Worm (Caenorhabditis elegans) whole organism, L1 larva: ENCODE measurements around the gene F08G2.5.
A peak's percentile ranks its signal among the peaks of the same experiment; 100 is the strongest.

ENCODE experiments used
- aha-1 ChIP-seq: fragments of 150-350 bp; optimal IDR thresholded peaks from 2 replicates; lab custom pipeline; 2014; ENCODE audit warnings: missing biosample characterization, missing genetic modification characterization
- blmp-1 ChIP-seq: fragments of 150-350 bp; optimal IDR thresholded peaks from 2 replicates; lab custom pipeline; 2014; ENCODE audit warnings: missing biosample characterization, missing genetic modification characterization
- ceh-90 ChIP-seq: sonication (generic microtip); optimal IDR thresholded peaks from 2 replicates; lab custom pipeline; 2016; ENCODE audit warnings: missing genetic modification characterization, missing compliant biosample characterization
- dpl-1 ChIP-seq, 3 experiments: fragments of 150-350 bp in 2 of 3; sonication (generic microtip) in 1 of 3; optimal IDR thresholded peaks; 2 replicates each; lab custom pipeline; 2014 to 2017; ENCODE audit warnings: missing biosample characterization in 3 of 3, missing genetic modification characterization in 3 of 3, missing genetic modification reagents in 3 of 3
- efl-1 ChIP-seq, 4 experiments: fragments of 150-350 bp; optimal IDR thresholded peaks in 3 of 4; peaks in 1 of 4; 1 replicate in 1 of 4; 2 replicates in 3 of 4; lab custom pipeline; 2014; ENCODE audit warnings: missing biosample characterization in 2 of 4, missing genetic modification characterization in 2 of 4, missing genetic modification reagents in 2 of 4
- elt-2 ChIP-seq: sonication (generic microtip); optimal IDR thresholded peaks from 2 replicates; lab custom pipeline; 2016; ENCODE audit warnings: missing genetic modification characterization, mild to moderate bottlenecking, inconsistent platforms, missing compliant biosample characterization, missing genetic modification reagents
- elt-3 ChIP-seq, 6 experiments: fragments of 150-350 bp in 1 of 6; sonication (generic microtip); optimal IDR thresholded peaks; 2 replicates each; lab custom pipeline; 2017 to 2018; ENCODE audit warnings: missing biosample characterization in 6 of 6, missing genetic modification characterization in 6 of 6, inconsistent platforms in 1 of 6
- ets-5 ChIP-seq: fragments of 200-800 bp; sonication (Bioruptor generic); IDR thresholded peaks from 2 replicates; pipeline ENCODE4 v1.3.6; 2022; ENCODE audit warnings: missing genetic modification characterization, missing compliant biosample characterization
- fkh-4 ChIP-seq: sonication (generic microtip); optimal IDR thresholded peaks from 2 replicates; lab custom pipeline; 2016; ENCODE audit warnings: missing compliant biosample characterization, missing genetic modification characterization, borderline replicate concordance
- grh-1 ChIP-seq: fragments of 200-800 bp; sonication (Bioruptor generic); IDR thresholded peaks from 2 replicates; pipeline ENCODE4 v1.3.6; 2022; ENCODE audit warnings: missing genetic modification reagents, missing genetic modification characterization, missing compliant biosample characterization
- jun-1 ChIP-seq: fragments of 150-350 bp; optimal IDR thresholded peaks from 2 replicates; lab custom pipeline; 2014; ENCODE audit warnings: missing biosample characterization, missing genetic modification reagents, missing genetic modification characterization
- lin-35 ChIP-seq, 2 experiments: fragments of 150-350 bp; optimal IDR thresholded peaks; 2 replicates each; lab custom pipeline; 2014; ENCODE audit warnings: missing biosample characterization in 2 of 2, missing genetic modification characterization in 2 of 2, missing genetic modification reagents in 2 of 2
- mab-9 ChIP-seq: fragments of 200-800 bp; sonication (Bioruptor generic); IDR thresholded peaks from 2 replicates; pipeline ENCODE4 v1.3.6; 2022; ENCODE audit warnings: missing genetic modification reagents, missing genetic modification characterization, missing compliant biosample characterization
- mdl-1 ChIP-seq, 2 experiments: fragments of 150-350 bp; optimal IDR thresholded peaks; 2 replicates each; lab custom pipeline; 2014 to 2017; ENCODE audit warnings: missing biosample characterization in 2 of 2, missing genetic modification characterization in 2 of 2, inconsistent platforms in 1 of 2
- mef-2 ChIP-seq: fragments of 150-350 bp; optimal IDR thresholded peaks from 2 replicates; lab custom pipeline; 2014; ENCODE audit warnings: missing biosample characterization, missing genetic modification characterization
- nhr-11 ChIP-seq: fragments of 150-350 bp; optimal IDR thresholded peaks from 2 replicates; lab custom pipeline; 2014; ENCODE audit warnings: missing biosample characterization, missing genetic modification characterization
- nhr-19 ChIP-seq: fragments of 200-800 bp; sonication (Bioruptor generic); conservative IDR thresholded peaks from 2 replicates; pipeline ENCODE4 v1.3.6; 2022; ENCODE audit warnings: missing genetic modification characterization, missing compliant biosample characterization
- nhr-20 ChIP-seq: sonication (generic microtip); optimal IDR thresholded peaks from 2 replicates; lab custom pipeline; 2016; ENCODE audit warnings: mild to moderate bottlenecking, missing genetic modification characterization, missing compliant biosample characterization
- nhr-47 ChIP-seq: sonication (generic microtip); optimal IDR thresholded peaks from 2 replicates; lab custom pipeline; 2016; ENCODE audit warnings: mild to moderate bottlenecking, missing genetic modification characterization, moderate library complexity, missing compliant biosample characterization
- nhr-71 ChIP-seq: sonication (generic microtip); optimal IDR thresholded peaks from 2 replicates; lab custom pipeline; 2016; ENCODE audit warnings: mild to moderate bottlenecking, missing genetic modification characterization, moderate library complexity, missing compliant biosample characterization
- nhr-76 ChIP-seq: sonication (generic microtip); optimal IDR thresholded peaks from 2 replicates; lab custom pipeline; 2017; ENCODE audit warnings: missing biosample characterization, missing genetic modification characterization
- nhr-77 ChIP-seq: fragments of 150-350 bp; optimal IDR thresholded peaks from 2 replicates; lab custom pipeline; 2014; ENCODE audit warnings: missing biosample characterization, missing genetic modification characterization
- nhr-85 ChIP-seq: sonication (generic microtip); peaks from one replicate; lab custom pipeline; 2016; ENCODE audit warnings: missing genetic modification characterization, inconsistent platforms, missing compliant biosample characterization
- nhr-90 ChIP-seq: sonication (generic microtip); optimal IDR thresholded peaks from 2 replicates; lab custom pipeline; 2016; ENCODE audit warnings: mild to moderate bottlenecking, missing genetic modification characterization, missing compliant biosample characterization; ENCODE audit not compliant: poor library complexity
- pax-3 ChIP-seq: fragments of 200-800 bp; sonication (Bioruptor generic); optimal IDR thresholded peaks from 2 replicates; lab custom pipeline; 2018; ENCODE audit warnings: mild to moderate bottlenecking, missing genetic modification characterization, moderate library complexity, missing compliant biosample characterization
- skn-1 ChIP-seq: fragments of 150-350 bp; optimal IDR thresholded peaks from 2 replicates; lab custom pipeline; 2014; ENCODE audit warnings: missing biosample characterization, missing genetic modification characterization
- snpc-4 ChIP-seq: fragments of 150-350 bp; optimal IDR thresholded peaks from 2 replicates; lab custom pipeline; 2014; ENCODE audit warnings: missing biosample characterization, missing genetic modification characterization
- snu-23 ChIP-seq: sonication (generic microtip); optimal IDR thresholded peaks from 2 replicates; lab custom pipeline; 2016; ENCODE audit warnings: missing genetic modification characterization, missing compliant biosample characterization
- sptf-1 ChIP-seq: fragments of 150-350 bp; optimal IDR thresholded peaks from 2 replicates; lab custom pipeline; 2014; ENCODE audit warnings: missing biosample characterization, missing genetic modification characterization
- sup-37 ChIP-seq: fragments of 200-800 bp; sonication (Bioruptor generic); optimal IDR thresholded peaks from 2 replicates; lab custom pipeline; 2018; ENCODE audit warnings: mild to moderate bottlenecking, missing genetic modification characterization, missing compliant biosample characterization
- tlp-1 ChIP-seq: fragments of 150-350 bp; optimal IDR thresholded peaks from 2 replicates; lab custom pipeline; 2014; ENCODE audit warnings: missing biosample characterization, missing genetic modification characterization
- unc-30 ChIP-seq: sonication (generic microtip); optimal IDR thresholded peaks from 2 replicates; lab custom pipeline; 2017; ENCODE audit warnings: missing biosample characterization, missing genetic modification characterization
- unc-98 ChIP-seq: fragments of 200-800 bp; sonication (Bioruptor generic); IDR thresholded peaks from 2 replicates; pipeline ENCODE4 v1.3.6; 2022; ENCODE audit warnings: missing genetic modification characterization, missing compliant biosample characterization
- vab-15 ChIP-seq: sonication (generic microtip); optimal IDR thresholded peaks from 2 replicates; lab custom pipeline; 2017; ENCODE audit warnings: missing genotype, mild to moderate bottlenecking, missing genetic modification characterization, missing compliant biosample characterization
- zip-4 ChIP-seq: fragments of 200-800 bp; sonication (Bioruptor generic); optimal IDR thresholded peaks from 2 replicates; lab custom pipeline; 2018; ENCODE audit warnings: mild to moderate bottlenecking, missing genetic modification characterization, moderate library complexity, missing compliant biosample characterization

Gene F08G2.5

ce11 chrII:13860900-13861299 is 27.5 kb upstream of the F08G2.5 start:
- TF ChIP-seq sptf-1 (tag; lab: Kevin White, UChicago) (no peak), nhr-20 (tag; lab: Kevin White, UChicago) (no peak), elt-2 (peak; percentile 51), efl-1 (optimal IDR thresholded peaks at IDR 0.05; lab: Kevin White, UChicago) (no peak), efl-1 (GFP tag; optimal IDR thresholded peaks at IDR 0.05 in 1 of 2; lab: Kevin White, UChicago) (peak in 1 of 2 experiments; percentile 86), lin-35 (GFP tag; optimal IDR thresholded peaks at IDR 0.05; lab: Kevin White, UChicago) (peak in 1 of 2 experiments; percentile 38), nhr-85 (tag; lab: Kevin White, UChicago) (peak; percentile 50), mdl-1 (tag; optimal IDR thresholded peaks at IDR 0.05; lab: Kevin White, UChicago) (peak in 1 of 2 experiments; percentile 14)

ce11 chrII:13859847-13860246 is 26.4 kb upstream of the F08G2.5 start:
- TF ChIP-seq efl-1 (optimal IDR thresholded peaks at IDR 0.05; lab: Kevin White, UChicago) = no peak
- TF ChIP-seq efl-1 (GFP tag; optimal IDR thresholded peaks at IDR 0.05 in 1 of 2; lab: Kevin White, UChicago) = peak in 1 of 2 experiments; percentile 80
- TF ChIP-seq jun-1 (tag; lab: Kevin White, UChicago) = peak; percentile 40
- TF ChIP-seq elt-2 = peak; percentile 16
- TF ChIP-seq ets-5 (GFP tag; lab: Robert Waterston, UW) = no peak

- TF ChIP-seq efl-1 (optimal IDR thresholded peaks at IDR 0.05; lab: Kevin White, UChicago) (no peak), efl-1 (GFP tag; optimal IDR thresholded peaks at IDR 0.05 in 1 of 2; lab: Kevin White, UChicago) (peak in 1 of 2 experiments; percentile 40), nhr-85 (tag; lab: Kevin White, UChicago) (peak; percentile 19), skn-1 (tag; lab: Kevin White, UChicago) (no peak)
- TF ChIP-seq, all 84 proteins: peak for 2
Measured at ce11 chrII:13858352-13858751, 24.9 kb upstream of the F08G2.5 start.

ce11 chrII:13855352-13855751 is 21.9 kb upstream of the F08G2.5 start:
- TF ChIP-seq tlp-1 (tag; lab: Kevin White, UChicago) (no peak), skn-1 (tag; lab: Kevin White, UChicago) (no peak), aha-1 (tag; lab: Kevin White, UChicago) (no peak), mab-9 (GFP tag; lab: Robert Waterston, UW) (no peak), nhr-85 (tag; lab: Kevin White, UChicago) (no peak), grh-1 (GFP tag; lab: Robert Waterston, UW) (no peak), blmp-1 (no peak), ceh-90 (no peak), zip-4 (GFP tag; lab: Kevin White, UChicago) (no peak), ets-5 (GFP tag; lab: Robert Waterston, UW) (no peak)

ce11 chrII:13852532-13853199 is 19.2 kb upstream of the F08G2.5 start:
- peak; percentile 62 for TF ChIP-seq elt-2
- peak in 1 of 6 experiments; percentile 6 for TF ChIP-seq elt-3 (tag; optimal IDR thresholded peaks at IDR 0.05; lab: Kevin White, UChicago)
- TF ChIP-seq nhr-20 (tag; lab: Kevin White, UChicago) = peak; percentile 35
- peak; percentile 38 for TF ChIP-seq nhr-71 (tag; lab: Kevin White, UChicago)
- peak; percentile 49 for TF ChIP-seq nhr-47 (tag; lab: Kevin White, UChicago)
- TF ChIP-seq nhr-90 = peak; percentile 60
- peak; percentile 10; the same call in 1 of the 2 replicates for TF ChIP-seq nhr-19 (GFP tag; lab: Robert Waterston, UW)
- peak; percentile 73 for TF ChIP-seq snpc-4 (tag; lab: Kevin White, UChicago)

ce11 chrII:13852004-13852403 is 18.6 kb upstream of the F08G2.5 start, which contains the start of gene F08G2.8:
Gene F08G2.8, plus strand, starts transcription at chrII:13852304.
- TF ChIP-seq skn-1 (tag; lab: Kevin White, UChicago) (no peak), nhr-85 (tag; lab: Kevin White, UChicago) (peak; percentile 48)

ce11 chrII:13847366-13847765 is 13.9 kb upstream of the F08G2.5 start:
- TF ChIP-seq efl-1 (optimal IDR thresholded peaks at IDR 0.05; lab: Kevin White, UChicago) = peak; percentile 17 to 32
- no peak for TF ChIP-seq efl-1 (GFP tag; optimal IDR thresholded peaks at IDR 0.05 in 1 of 2; lab: Kevin White, UChicago)
- peak; percentile 54 for TF ChIP-seq nhr-85 (tag; lab: Kevin White, UChicago)
- TF ChIP-seq nhr-11 (tag; lab: Kevin White, UChicago) = no peak
- peak; percentile 11 for TF ChIP-seq snu-23 (GFP tag; lab: Kevin White, UChicago)
- no peak for TF ChIP-seq nhr-90
- TF ChIP-seq blmp-1 = peak; percentile 2
- TF ChIP-seq nhr-76 (tag; lab: Kevin White, UChicago) = no peak
- TF ChIP-seq lin-35 (GFP tag; optimal IDR thresholded peaks at IDR 0.05; lab: Kevin White, UChicago) = peak in 1 of 2 experiments; percentile 14
- TF ChIP-seq unc-30 (tag; lab: Kevin White, UChicago) = no peak
- TF ChIP-seq ceh-90 = no peak
- peak in 1 of 3 experiments; percentile 35 for TF ChIP-seq dpl-1 (GFP tag; optimal IDR thresholded peaks at IDR 0.05; lab: Kevin White, UChicago)
- TF ChIP-seq ets-5 (GFP tag; lab: Robert Waterston, UW) = no peak
- no peak for TF ChIP-seq pax-3 (tag; lab: Kevin White, UChicago)
- TF ChIP-seq unc-98 (GFP tag; lab: Robert Waterston, UW) = no peak
- TF ChIP-seq nhr-77 = no peak
- no peak for TF ChIP-seq vab-15 (tag; lab: Kevin White, UChicago)
- TF ChIP-seq fkh-4 = no peak
- no peak for TF ChIP-seq elt-2
- no peak for TF ChIP-seq sup-37
- TF ChIP-seq mef-2 (tag; lab: Kevin White, UChicago) = no peak
- no peak for TF ChIP-seq sptf-1 (tag; lab: Kevin White, UChicago)
